Worm (Caenorhabditis elegans): ENCODE results near the gene srz-56.

Gene srz-56

DNA sequence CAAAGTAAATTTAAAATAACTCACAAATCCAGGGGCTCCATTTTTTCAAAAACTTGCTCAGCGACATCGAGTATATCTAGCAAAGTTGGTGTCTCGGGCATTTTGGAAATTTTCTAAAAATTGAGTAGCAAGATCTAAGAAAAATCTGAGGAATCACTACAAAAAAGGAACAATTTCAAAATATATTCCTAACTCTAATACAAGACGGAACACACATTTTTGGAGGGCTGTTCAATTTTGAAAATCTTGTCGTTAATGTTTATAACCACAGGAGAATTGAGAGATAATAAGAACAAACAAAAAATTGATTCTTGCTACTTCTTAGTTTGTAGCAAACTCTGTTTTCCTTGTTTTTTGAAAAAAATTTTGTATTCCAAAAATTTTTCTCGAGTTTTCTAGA is 8.2 kb upstream of the srz-56 start, which contains the start of gene fbxa-47:
Gene fbxa-47 (minus strand): TSS at position 101 of the 400 bp plus-strand sequence.
- TF ChIP-seq unc-120 (tag; optimal IDR thresholded peaks at IDR 0.05; ENCODE audit: poor library complexity, severe bottlenecking) (no peak), lin-13 (tag; optimal IDR thresholded peaks at IDR 0.05) (no peak), ceh-83 (GFP tag; optimal IDR thresholded peaks at IDR 0.05) (no peak), mep-1 (tag; optimal IDR thresholded peaks at IDR 0.05) (no peak), pha-4 (tag; optimal IDR thresholded peaks at IDR 0.05) (no peak)

DNA sequence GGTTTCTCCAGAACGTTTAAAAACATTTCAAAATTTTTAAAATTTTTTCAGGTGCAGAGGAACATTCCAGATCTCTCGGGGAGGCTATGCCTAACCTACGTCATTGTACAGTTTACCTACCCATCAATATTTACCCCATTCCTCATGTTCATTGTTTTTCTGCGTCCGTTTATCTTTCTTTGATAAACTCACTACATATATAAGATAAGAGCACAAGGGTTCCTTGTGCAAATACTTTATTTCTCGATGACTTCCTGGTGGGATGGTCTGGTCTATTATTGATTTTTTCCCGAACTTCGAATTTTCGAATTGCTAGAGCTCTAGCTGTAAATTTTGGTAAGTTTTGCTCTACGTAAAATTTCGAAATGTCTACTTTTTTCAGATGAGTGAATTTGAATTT is 7.2 kb upstream of the srz-56 start:
- TF ChIP-seq sptf-1 (tag; optimal IDR thresholded peaks at IDR 0.05) (no peak), zip-8 (tag; optimal IDR thresholded peaks at IDR 0.05) (no peak), lin-32 (GFP tag; optimal IDR thresholded peaks at IDR 0.05) (no peak), elt-1 (tag; optimal IDR thresholded peaks at IDR 0.05; ENCODE audit: borderline replicate concordance, insufficient read depth) (no peak), snpc-4 (tag; optimal IDR thresholded peaks at IDR 0.05) (no peak), mab-5 (tag; optimal IDR thresholded peaks at IDR 0.05) (no peak), nhr-12 (tag; optimal IDR thresholded peaks at IDR 0.05) (no peak), sem-2 (GFP tag; optimal IDR thresholded peaks at IDR 0.05) (no peak), lin-13 (tag; optimal IDR thresholded peaks at IDR 0.05) (no peak), ces-1 (GFP tag; optimal IDR thresholded peaks at IDR 0.05) (no peak), nhr-237 (tag; optimal IDR thresholded peaks at IDR 0.05) (no peak), ceh-43 (GFP tag; optimal IDR thresholded peaks at IDR 0.05) (no peak), unc-39 (tag; optimal IDR thresholded peaks at IDR 0.05) (no peak), pha-4 (tag; optimal IDR thresholded peaks at IDR 0.05) (no peak), nhr-28 (tag; optimal IDR thresholded peaks at IDR 0.05) (no peak), ceh-39 (tag; optimal IDR thresholded peaks at IDR 0.05) (no peak)

DNA sequence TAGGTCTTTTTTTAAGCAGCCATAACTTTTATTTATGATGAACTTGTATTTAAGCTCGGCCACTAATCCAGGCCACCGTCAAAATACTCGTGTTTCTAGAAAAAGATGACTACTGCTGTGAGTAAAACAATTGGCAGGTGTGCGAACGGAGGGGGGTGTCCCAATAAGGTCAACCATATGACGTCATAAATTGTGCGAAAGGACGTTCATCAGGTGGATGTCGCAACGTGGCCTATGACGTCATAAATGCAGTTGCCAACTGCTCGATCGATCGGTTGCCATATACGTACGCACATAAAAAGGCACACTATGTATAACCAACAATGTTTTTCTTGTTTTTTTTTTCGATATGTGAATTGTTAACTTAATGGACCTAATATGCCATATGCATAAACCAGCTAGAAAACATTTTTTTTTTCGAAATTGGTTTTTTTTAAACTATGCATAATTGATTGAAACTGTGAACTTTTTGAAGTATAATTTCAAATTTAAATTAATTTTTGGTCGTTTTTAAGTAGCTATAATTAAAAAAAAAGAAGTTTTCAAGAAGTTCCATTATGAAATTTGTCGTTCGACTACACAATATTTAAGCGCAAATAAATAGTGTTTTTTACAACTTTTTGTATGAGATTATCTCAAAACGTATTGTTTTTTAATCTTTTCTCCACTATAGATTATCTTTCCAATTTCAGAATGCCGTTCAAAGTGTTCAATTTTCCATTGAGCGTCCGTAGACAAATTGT is 6.2 kb upstream of the srz-56 start, which contains the start of gene C39B5.2:
Gene C39B5.2 (plus strand): TSS at position 693 of the 743 bp plus-strand sequence.
- TF ChIP-seq lin-13 (tag; optimal IDR thresholded peaks at IDR 0.05): peak; percentile 28
- TF ChIP-seq blmp-1 (tag; optimal IDR thresholded peaks at IDR 0.05): no peak
- TF ChIP-seq ces-1 (GFP tag; optimal IDR thresholded peaks at IDR 0.05): no peak
- TF ChIP-seq ceh-39 (tag; optimal IDR thresholded peaks at IDR 0.05): peak; percentile 80
- peak; percentile 38 for TF ChIP-seq ztf-11 (tag; optimal IDR thresholded peaks at IDR 0.05)
- no peak for TF ChIP-seq sptf-1 (tag; optimal IDR thresholded peaks at IDR 0.05)
- no peak for TF ChIP-seq flh-1 (GFP tag; optimal IDR thresholded peaks at IDR 0.05)
- TF ChIP-seq zip-8 (tag; optimal IDR thresholded peaks at IDR 0.05): peak; percentile 99
- no peak for TF ChIP-seq ham-2 (GFP tag; optimal IDR thresholded peaks at IDR 0.05)
- TF ChIP-seq nhr-2 (tag; optimal IDR thresholded peaks at IDR 0.05): peak; percentile 96
- TF ChIP-seq elt-1 (tag; optimal IDR thresholded peaks at IDR 0.05; ENCODE audit: borderline replicate concordance, insufficient read depth): no peak
- no peak for TF ChIP-seq lin-32 (GFP tag; optimal IDR thresholded peaks at IDR 0.05)
- no peak for TF ChIP-seq pha-4 (tag; optimal IDR thresholded peaks at IDR 0.05)
- TF ChIP-seq mls-2 (tag; optimal IDR thresholded peaks at IDR 0.05): no peak
- TF ChIP-seq M03D4.4 (tag; optimal IDR thresholded peaks at IDR 0.05): no peak
- peak; percentile 12 for TF ChIP-seq mep-1 (tag; optimal IDR thresholded peaks at IDR 0.05)
- TF ChIP-seq bed-3 (GFP tag; optimal IDR thresholded peaks at IDR 0.05): no peak
- peak; percentile 78 for TF ChIP-seq cnd-1 (tag; optimal IDR thresholded peaks at IDR 0.05)
- no peak for TF ChIP-seq unc-120 (tag; optimal IDR thresholded peaks at IDR 0.05; ENCODE audit: poor library complexity, severe bottlenecking)
- TF ChIP-seq unc-39 (tag; optimal IDR thresholded peaks at IDR 0.05): no peak

DNA sequence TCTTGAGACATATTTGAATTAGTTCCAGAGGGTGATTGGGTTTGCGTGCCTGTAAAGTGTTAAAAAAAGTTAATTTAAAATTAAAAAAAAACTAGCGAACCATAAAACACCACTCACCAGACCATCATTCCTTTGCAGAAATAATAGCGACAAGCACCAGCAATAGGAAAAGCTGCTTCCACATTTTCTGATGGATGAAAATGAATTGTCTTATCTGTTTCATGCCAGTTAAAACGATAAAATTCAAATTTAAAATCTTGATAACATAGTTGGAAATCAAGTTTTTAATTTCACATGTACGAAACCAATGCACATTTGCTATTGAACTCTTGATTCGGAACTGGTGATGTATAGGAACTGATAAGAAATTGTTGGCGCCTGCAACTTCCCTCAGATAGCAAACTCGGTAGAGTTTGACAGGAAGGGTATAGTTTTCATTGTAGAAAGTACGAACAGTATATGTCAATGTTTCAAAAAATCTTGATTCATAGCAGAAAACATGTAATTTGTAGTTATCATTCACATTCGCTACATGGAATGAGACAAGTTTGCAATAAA is 905 bp upstream of the srz-56 start, which contains the start of gene C39B5.10:
Gene C39B5.10 (minus strand): TSS at position 51 of the 558 bp plus-strand sequence.
- TF ChIP-seq lin-13 (tag; optimal IDR thresholded peaks at IDR 0.05) (no peak), elt-3 (tag; optimal IDR thresholded peaks at IDR 0.05) (no peak), unc-120 (tag; optimal IDR thresholded peaks at IDR 0.05; ENCODE audit: poor library complexity, severe bottlenecking) (no peak), mep-1 (tag; optimal IDR thresholded peaks at IDR 0.05) (no peak), tbx-8 (GFP tag; optimal IDR thresholded peaks at IDR 0.05) (no peak), ham-2 (GFP tag; optimal IDR thresholded peaks at IDR 0.05) (no peak), flh-1 (GFP tag; optimal IDR thresholded peaks at IDR 0.05) (no peak), sptf-1 (tag; optimal IDR thresholded peaks at IDR 0.05) (no peak), nhr-2 (tag; optimal IDR thresholded peaks at IDR 0.05) (no peak), pha-4 (tag; optimal IDR thresholded peaks at IDR 0.05) (no peak), ceh-39 (tag; optimal IDR thresholded peaks at IDR 0.05) (no peak), nhr-76 (tag; optimal IDR thresholded peaks at IDR 0.05) (no peak), mls-2 (tag; optimal IDR thresholded peaks at IDR 0.05) (no peak), ztf-11 (tag; optimal IDR thresholded peaks at IDR 0.05) (no peak), zip-8 (tag; optimal IDR thresholded peaks at IDR 0.05) (no peak), M03D4.4 (tag; optimal IDR thresholded peaks at IDR 0.05) (no peak), nhr-12 (tag; optimal IDR thresholded peaks at IDR 0.05) (no peak)
